Fruit fly (Drosophila melanogaster): ENCODE data around the gene Cds.

Gene Cds

DNA sequence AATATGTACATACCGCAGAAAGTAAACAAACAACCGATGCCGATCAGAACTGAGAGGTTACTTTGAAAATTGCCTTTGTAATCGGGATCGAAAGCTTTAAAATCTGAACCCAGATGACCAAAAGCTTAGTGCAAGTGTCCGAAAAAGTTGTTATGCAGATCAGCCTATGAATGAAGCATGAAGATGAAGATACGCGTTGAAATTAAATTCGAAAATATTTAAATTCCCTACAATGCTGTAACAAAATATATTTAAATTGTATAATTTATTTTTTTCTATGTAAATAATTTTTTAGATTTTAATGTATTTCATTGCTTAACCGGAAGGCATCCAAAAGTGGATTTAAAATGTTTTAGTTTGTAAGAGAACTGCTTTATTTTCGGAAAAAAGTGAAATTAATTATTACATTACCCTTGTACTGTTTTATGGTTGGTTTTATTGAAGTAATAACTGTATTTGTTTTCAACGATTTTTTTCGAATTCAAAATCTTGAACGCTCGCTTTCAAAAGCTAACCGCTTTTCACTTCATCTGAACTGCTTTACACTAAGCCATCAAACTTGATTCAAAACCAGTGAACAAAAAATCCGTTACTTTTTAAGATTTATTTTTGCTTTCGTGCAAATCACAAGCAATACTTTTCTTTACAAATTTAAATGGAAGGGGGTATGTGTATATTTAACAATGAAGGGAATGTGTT lies 32.3 kb downstream of the Cds start, which contains the start of gene CG43886:
Gene CG43886 (minus strand): TSS at position 51 of the 699 bp plus-strand sequence.
- TF ChIP-seq TFAM (GFP tag; optimal IDR thresholded peaks at IDR 0.05) (no peak), B-H2 (GFP tag; optimal IDR thresholded peaks at IDR 0.05) (no peak), CG43689 (GFP tag; IDR thresholded peaks at IDR 0.05) (no peak), ssp (GFP tag; IDR thresholded peaks at IDR 0.05) (no peak), crp (GFP tag; optimal IDR thresholded peaks at IDR 0.05) (peak in 1 of 2 experiments; percentile 8), CG18619 (GFP tag; optimal IDR thresholded peaks at IDR 0.05) (no peak), twi (tag; optimal IDR thresholded peaks at IDR 0.05) (no peak), CG3995 (GFP tag; optimal IDR thresholded peaks at IDR 0.05) (peak; percentile 6), CG12104 (GFP tag; optimal IDR thresholded peaks at IDR 0.05) (no peak), CG18011 (GFP tag; optimal IDR thresholded peaks at IDR 0.05) (peak; percentile 96), tna (GFP tag; IDR thresholded peaks at IDR 0.05; ENCODE audit: partially characterized antibody) (no peak), ind (GFP tag; optimal IDR thresholded peaks at IDR 0.05) (no peak), CoRest (tag; optimal IDR thresholded peaks at IDR 0.05) (peak; percentile 21), vvl (GFP tag; IDR thresholded peaks at IDR 0.05) (peak; percentile 49; the same call in 1 of the 2 replicates), Fer1 (GFP tag; optimal IDR thresholded peaks at IDR 0.05) (no peak), ase (GFP tag; IDR thresholded peaks at IDR 0.05) (no peak), Hr39 (optimal IDR thresholded peaks at IDR 0.05) (no peak), Dp (GFP tag; optimal IDR thresholded peaks at IDR 0.05) (peak; percentile 41), pzg (GFP tag; optimal IDR thresholded peaks at IDR 0.05) (peak; percentile 21), Hr3 (GFP tag; optimal IDR thresholded peaks at IDR 0.05) (no peak), CG6175 (GFP tag; IDR thresholded peaks at IDR 0.05) (no peak), Myb (GFP tag; optimal IDR thresholded peaks at IDR 0.05) (peak; percentile 99), CG10959 (GFP tag; IDR thresholded peaks at IDR 0.05) (no peak), sqz (GFP tag; optimal IDR thresholded peaks at IDR 0.05) (no peak), sob (GFP tag; IDR thresholded peaks at IDR 0.05) (no peak), CG12659 (GFP tag; optimal IDR thresholded peaks at IDR 0.05) (no peak), CG31365 (tag; optimal IDR thresholded peaks at IDR 0.05) (peak; percentile 88), CG18764 (GFP tag; optimal IDR thresholded peaks at IDR 0.05) (no peak), CG17568 (GFP tag; optimal IDR thresholded peaks at IDR 0.05) (no peak), caup (GFP tag; optimal IDR thresholded peaks at IDR 0.05; ENCODE audit: severe bottlenecking) (no peak), Ets65A (GFP tag) (peak; percentile 72), Abd-B (GFP tag; optimal IDR thresholded peaks at IDR 0.05) (peak; percentile 60), disco-r (GFP tag; optimal IDR thresholded peaks at IDR 0.05) (no peak), hkb (optimal IDR thresholded peaks at IDR 0.05) (no peak), hkb (GFP tag; IDR thresholded peaks at IDR 0.05) (no peak), croc (GFP tag; conservative IDR thresholded peaks at IDR 0.05) (no peak)

- TF ChIP-seq h (optimal IDR thresholded peaks at IDR 0.05): no peak
- TF ChIP-seq chinmo (GFP tag; IDR thresholded peaks at IDR 0.05; ENCODE audit: partially characterized antibody): 0 out of 4 replicates have a peak, but pooled peaks have one; percentile 50
- TF ChIP-seq sens (GFP tag): peak; percentile 21
- peak; percentile 67 for TF ChIP-seq Deaf1 (tag; optimal IDR thresholded peaks at IDR 0.05)
These were observed 37.9 kb downstream of the Cds start, which contains the start of gene CG13675 for dm6 chr3L:8165436-8165835. Gene CG13675, minus strand, starts transcription at chr3L:8165518.
